Worm (Caenorhabditis elegans) whole organism, young adult: Measurements from ENCODE around the gene clec-143.
A peak's percentile ranks its signal among the peaks of the same experiment; 100 is the strongest.

Source experiments
- D2030.7 ChIP-seq: fragments of 200-800 bp; sonication (Bioruptor generic); IDR thresholded peaks from 2 replicates; pipeline ENCODE4 v1.3.6; 2022; ENCODE audit warnings: missing genetic modification reagents, missing genetic modification characterization, missing compliant biosample characterization
- F49E8.2 ChIP-seq: sonication (generic microtip); optimal IDR thresholded peaks from 3 replicates; lab custom pipeline; 2017; ENCODE audit warnings: missing genetic modification characterization, mild to moderate bottlenecking, missing compliant biosample characterization, antibody characterized with exemption, moderate library complexity; ENCODE audit not compliant: insufficient read depth
- unc-62 ChIP-seq: fragments of 150-350 bp; optimal IDR thresholded peaks from 2 replicates; lab custom pipeline; 2014; ENCODE audit warnings: missing biosample characterization, missing genetic modification reagents, missing genetic modification characterization

ce11 chrII:10447348-10448316 lies 22.5 kb downstream of the clec-143 start, which contains the start of gene ZK673.2:
- TF ChIP-seq F49E8.2 (peak; percentile 13), unc-62 (GFP tag; lab: Kevin White, UChicago) (peak; percentile 39), D2030.7 (GFP tag; lab: Robert Waterston, UW) (no peak)
